Worm (Caenorhabditis elegans): Measurements from ENCODE around the gene ppfr-4.

DNA sequence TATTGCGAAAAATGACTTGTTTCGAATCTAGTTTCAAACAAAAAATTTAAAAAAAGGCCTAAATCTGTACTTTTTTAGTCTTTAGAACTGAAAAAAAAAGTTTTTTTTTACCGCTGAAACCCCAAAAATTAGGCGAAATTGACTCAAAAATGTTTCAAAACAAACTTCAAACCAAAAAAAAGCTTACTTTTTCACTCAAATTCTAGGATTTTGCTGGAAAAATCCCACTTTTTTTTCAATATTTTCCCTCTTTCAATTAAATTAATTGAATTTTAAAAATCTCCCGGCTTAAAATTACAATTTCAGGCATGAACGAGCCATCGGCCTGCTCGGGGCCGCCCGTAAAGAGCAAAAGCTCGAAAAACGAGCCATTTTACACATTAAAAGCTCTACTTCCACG is 22.0 kb upstream of the ppfr-4 start, which contains the start of gene mdt-19:
- no peak for TF ChIP-seq flt-1 (GFP tag; IDR thresholded peaks at IDR 0.05)
- no peak for TF ChIP-seq ztf-23 (GFP tag; IDR thresholded peaks at IDR 0.05)
- TF ChIP-seq klf-2 (GFP tag; conservative IDR thresholded peaks at IDR 0.05): no peak
- no peak for TF ChIP-seq med-1 (GFP tag; optimal IDR thresholded peaks at IDR 0.05; ENCODE audit: insufficient read depth)
- TF ChIP-seq ztf-29 (GFP tag; IDR thresholded peaks at IDR 0.05): no peak
- no peak for TF ChIP-seq T22C8.4 (GFP tag; IDR thresholded peaks at IDR 0.05)
- TF ChIP-seq ref-1 (GFP tag; conservative IDR thresholded peaks at IDR 0.05): no peak
- TF ChIP-seq cog-1 (tag; optimal IDR thresholded peaks at IDR 0.05): no peak
- TF ChIP-seq tab-1 (GFP tag; IDR thresholded peaks at IDR 0.05): no peak

Data from whole organism, midembryonic.